Worm (Caenorhabditis elegans) whole organism, L1 larva: ENCODE measurements around the gene T09A12.8.
A peak's percentile ranks its signal among the peaks of the same experiment; 100 is the strongest.

Source experiments
- C04F5.9 ChIP-seq: sonication (generic microtip); optimal IDR thresholded peaks from 2 replicates; lab custom pipeline; 2016; ENCODE audit warnings: missing genetic modification characterization, missing compliant biosample characterization
- Y116A8C.19 ChIP-seq: sonication (generic microtip); optimal IDR thresholded peaks from 2 replicates; lab custom pipeline; 2016; ENCODE audit warnings: missing compliant biosample characterization, missing genetic modification characterization, borderline replicate concordance
- aha-1 ChIP-seq: fragments of 150-350 bp; optimal IDR thresholded peaks from 2 replicates; lab custom pipeline; 2014; ENCODE audit warnings: missing biosample characterization, missing genetic modification characterization
- aly-2 ChIP-seq: fragments of 150-350 bp; optimal IDR thresholded peaks from 2 replicates; lab custom pipeline; 2014; ENCODE audit warnings: missing biosample characterization, missing genetic modification characterization
- ceh-90 ChIP-seq: sonication (generic microtip); optimal IDR thresholded peaks from 2 replicates; lab custom pipeline; 2016; ENCODE audit warnings: missing genetic modification characterization, missing compliant biosample characterization
- ces-1 ChIP-seq: fragments of 150-350 bp; optimal IDR thresholded peaks from 2 replicates; lab custom pipeline; 2014; ENCODE audit warnings: missing biosample characterization, missing genetic modification reagents, missing genetic modification characterization
- dsc-1 ChIP-seq: sonication (generic microtip); optimal IDR thresholded peaks from 2 replicates; lab custom pipeline; 2016; ENCODE audit warnings: mild to moderate bottlenecking, missing genetic modification characterization, missing compliant biosample characterization
- egl-27 ChIP-seq, 2 experiments: fragments of 150-350 bp in 1 of 2; sonication (generic microtip); optimal IDR thresholded peaks; 3 replicates each; lab custom pipeline; 2017 to 2018; ENCODE audit warnings: missing biosample characterization in 2 of 2, missing genetic modification characterization in 2 of 2, missing genetic modification reagents in 2 of 2
- ets-5 ChIP-seq: fragments of 200-800 bp; sonication (Bioruptor generic); IDR thresholded peaks from 2 replicates; pipeline ENCODE4 v1.3.6; 2022; ENCODE audit warnings: missing genetic modification characterization, missing compliant biosample characterization
- fos-1 ChIP-seq: fragments of 150-350 bp; optimal IDR thresholded peaks from 2 replicates; lab custom pipeline; 2014; ENCODE audit warnings: missing biosample characterization, missing genetic modification characterization
- hlh-17 ChIP-seq: fragments of 200-800 bp; sonication (Bioruptor generic); optimal IDR thresholded peaks from 2 replicates; lab custom pipeline; 2018; ENCODE audit warnings: missing genetic modification characterization, mild to moderate bottlenecking, missing compliant biosample characterization, moderate library complexity, borderline replicate concordance
- irx-1 ChIP-seq: sonication (generic microtip); optimal IDR thresholded peaks from 2 replicates; lab custom pipeline; 2016; ENCODE audit warnings: missing genetic modification characterization, missing compliant biosample characterization
- isw-1 ChIP-seq: fragments of 200-800 bp; sonication (Bioruptor generic); IDR thresholded peaks from 2 replicates; pipeline ENCODE4 v1.3.6; 2022; ENCODE audit warnings: missing genetic modification characterization, missing compliant biosample characterization
- lin-13 ChIP-seq: fragments of 150-350 bp; optimal IDR thresholded peaks from 2 replicates; lab custom pipeline; 2014; ENCODE audit warnings: missing biosample characterization, missing genetic modification reagents, missing genetic modification characterization
- lin-14 ChIP-seq: fragments of 200-800 bp; sonication (Bioruptor generic); optimal IDR thresholded peaks from 2 replicates; lab custom pipeline; 2018; ENCODE audit warnings: mild to moderate bottlenecking, missing genetic modification characterization, moderate library complexity, missing compliant biosample characterization
- lin-15B ChIP-seq: fragments of 150-350 bp; sonication (generic microtip); optimal IDR thresholded peaks from 3 replicates; lab custom pipeline; 2014; ENCODE audit warnings: missing biosample characterization, missing genetic modification characterization
- lin-35 ChIP-seq, 2 experiments: fragments of 150-350 bp; optimal IDR thresholded peaks; 2 replicates each; lab custom pipeline; 2014; ENCODE audit warnings: missing biosample characterization in 2 of 2, missing genetic modification characterization in 2 of 2, missing genetic modification reagents in 2 of 2
- lin-39 ChIP-seq: fragments of 150-350 bp; optimal IDR thresholded peaks from 2 replicates; lab custom pipeline; 2014; ENCODE audit warnings: missing biosample characterization, missing genetic modification reagents, missing genetic modification characterization
- mef-2 ChIP-seq: fragments of 150-350 bp; optimal IDR thresholded peaks from 2 replicates; lab custom pipeline; 2014; ENCODE audit warnings: missing biosample characterization, missing genetic modification characterization
- nhr-11 ChIP-seq: fragments of 150-350 bp; optimal IDR thresholded peaks from 2 replicates; lab custom pipeline; 2014; ENCODE audit warnings: missing biosample characterization, missing genetic modification characterization
- nhr-19 ChIP-seq: fragments of 200-800 bp; sonication (Bioruptor generic); conservative IDR thresholded peaks from 2 replicates; pipeline ENCODE4 v1.3.6; 2022; ENCODE audit warnings: missing genetic modification characterization, missing compliant biosample characterization
- nhr-20 ChIP-seq: sonication (generic microtip); optimal IDR thresholded peaks from 2 replicates; lab custom pipeline; 2016; ENCODE audit warnings: mild to moderate bottlenecking, missing genetic modification characterization, missing compliant biosample characterization
- nhr-28 ChIP-seq: fragments of 150-350 bp; optimal IDR thresholded peaks from 2 replicates; lab custom pipeline; 2014; ENCODE audit warnings: missing biosample characterization, missing genetic modification characterization
- nhr-71 ChIP-seq: sonication (generic microtip); optimal IDR thresholded peaks from 2 replicates; lab custom pipeline; 2016; ENCODE audit warnings: mild to moderate bottlenecking, missing genetic modification characterization, moderate library complexity, missing compliant biosample characterization
- nhr-85 ChIP-seq: sonication (generic microtip); peaks from one replicate; lab custom pipeline; 2016; ENCODE audit warnings: missing genetic modification characterization, inconsistent platforms, missing compliant biosample characterization
- rnt-1 ChIP-seq: sonication (generic microtip); optimal IDR thresholded peaks from 2 replicates; lab custom pipeline; 2016; ENCODE audit warnings: mild to moderate bottlenecking, missing genetic modification characterization, moderate library complexity, missing compliant biosample characterization
- snpc-4 ChIP-seq: fragments of 150-350 bp; optimal IDR thresholded peaks from 2 replicates; lab custom pipeline; 2014; ENCODE audit warnings: missing biosample characterization, missing genetic modification characterization
- sox-4 ChIP-seq: sonication (generic microtip); optimal IDR thresholded peaks from 2 replicates; lab custom pipeline; 2016; ENCODE audit warnings: missing genetic modification characterization, missing compliant biosample characterization
- unc-86 ChIP-seq: sonication (generic microtip); optimal IDR thresholded peaks from 2 replicates; lab custom pipeline; 2016; ENCODE audit warnings: missing genetic modification characterization, missing compliant biosample characterization
- vab-15 ChIP-seq: sonication (generic microtip); optimal IDR thresholded peaks from 2 replicates; lab custom pipeline; 2017; ENCODE audit warnings: missing genotype, mild to moderate bottlenecking, missing genetic modification characterization, missing compliant biosample characterization
- xbp-1 ChIP-seq: sonication (generic microtip); optimal IDR thresholded peaks from 2 replicates; lab custom pipeline; 2016; ENCODE audit warnings: missing genetic modification characterization, missing compliant biosample characterization
- ztf-4 ChIP-seq: fragments of 150-350 bp; optimal IDR thresholded peaks from 2 replicates; lab custom pipeline; 2014; ENCODE audit warnings: missing biosample characterization, missing genetic modification characterization

Gene T09A12.8

ce11 chrIV:8275232-8275631 lies 31.7 kb upstream of the T09A12.8 start, which contains the start of gene K07H8.11:
TSS of gene K07H8.11 (minus strand) at chrIV:8275332.
- TF ChIP-seq ets-5 (GFP tag; lab: Robert Waterston, UW) (no peak), isw-1 (no peak), ztf-4 (tag; lab: Kevin White, UChicago) (no peak), fos-1 (tag; lab: Kevin White, UChicago) (no peak), irx-1 (tag; lab: Kevin White, UChicago) (no peak), ceh-90 (tag; lab: Kevin White, UChicago) (no peak), nhr-19 (no peak), nhr-20 (tag; lab: Kevin White, UChicago) (no peak), rnt-1 (tag; lab: Kevin White, UChicago) (no peak), lin-15B (no peak), ces-1 (GFP tag; lab: Kevin White, UChicago) (no peak), nhr-28 (tag; lab: Kevin White, UChicago) (no peak), C04F5.9 (tag; lab: Kevin White, UChicago) (no peak), unc-86 (tag; lab: Kevin White, UChicago) (no peak), nhr-71 (tag; lab: Kevin White, UChicago) (no peak), nhr-85 (tag; lab: Kevin White, UChicago) (no peak), mef-2 (tag; lab: Kevin White, UChicago) (no peak)

ce11 chrIV:8273334-8273733 lies 29.8 kb upstream of the T09A12.8 start:
- TF ChIP-seq unc-86 (tag; lab: Kevin White, UChicago) (no peak), nhr-85 (tag; lab: Kevin White, UChicago) (peak; percentile 51)

ce11 chrIV:8268024-8268423 lies 24.5 kb upstream of the T09A12.8 start, which contains the start of the genes K07H8.5 and K07H8.8:
TSS of gene K07H8.5 (plus strand) at chrIV:8268324.
TSS of gene K07H8.8 (minus strand) at chrIV:8268412.
- TF ChIP-seq lin-13 (GFP tag; lab: Kevin White, UChicago), result no peak
- no peak for TF ChIP-seq aly-2 (tag; lab: Kevin White, UChicago)
- no peak for TF ChIP-seq rnt-1 (tag; lab: Kevin White, UChicago)
- TF ChIP-seq nhr-28 (tag; lab: Kevin White, UChicago), result no peak
- TF ChIP-seq irx-1 (tag; lab: Kevin White, UChicago), result no peak
- no peak for TF ChIP-seq egl-27 (tag; optimal IDR thresholded peaks at IDR 0.05; lab: Kevin White, UChicago)
- TF ChIP-seq dsc-1 (tag; lab: Kevin White, UChicago), result no peak
- TF ChIP-seq hlh-17, result no peak
- no peak for TF ChIP-seq isw-1
- TF ChIP-seq vab-15 (tag; lab: Kevin White, UChicago), result no peak
- no peak for TF ChIP-seq nhr-11 (tag; lab: Kevin White, UChicago)
- no peak for TF ChIP-seq sox-4 (tag; lab: Kevin White, UChicago)
- TF ChIP-seq snpc-4 (tag; lab: Kevin White, UChicago), result no peak

- TF ChIP-seq xbp-1 (no peak), lin-35 (GFP tag; optimal IDR thresholded peaks at IDR 0.05; lab: Kevin White, UChicago) (no peak), aha-1 (tag; lab: Kevin White, UChicago) (no peak), aly-2 (tag; lab: Kevin White, UChicago) (no peak), lin-39 (tag; lab: Kevin White, UChicago) (no peak), C04F5.9 (tag; lab: Kevin White, UChicago) (no peak), vab-15 (tag; lab: Kevin White, UChicago) (no peak), hlh-17 (no peak), snpc-4 (tag; lab: Kevin White, UChicago) (no peak), lin-14 (GFP tag; lab: Kevin White, UChicago) (no peak), Y116A8C.19 (tag; lab: Kevin White, UChicago) (no peak), ceh-90 (tag; lab: Kevin White, UChicago) (no peak)
Observed at ce11 chrIV:8266024-8266949, 22.8 kb upstream of the T09A12.8 start.
